Worm (Caenorhabditis elegans): Measurements from ENCODE around the gene srh-170.

srh-170 gene

DNA sequence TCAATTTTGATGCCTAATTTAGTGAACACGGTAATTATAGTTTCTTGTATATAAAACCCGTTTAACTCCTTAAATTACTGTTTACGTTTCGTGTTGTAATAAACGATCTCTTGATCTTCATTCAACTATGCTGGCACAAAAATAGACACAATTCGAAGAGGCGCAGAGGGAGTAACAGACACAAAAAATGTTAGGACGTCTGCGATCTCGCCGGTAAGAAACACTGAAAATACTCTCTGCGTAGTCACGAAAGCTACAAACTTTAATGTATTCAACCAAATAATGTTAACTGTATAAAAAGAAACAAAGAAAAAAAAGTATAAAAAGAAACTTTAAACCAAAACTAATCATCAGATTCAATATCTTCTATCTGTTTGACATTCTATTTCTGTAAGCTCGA lies 7.8 kb downstream of the srh-170 start, which contains the start of gene dhs-23:
TSS of gene dhs-23 (plus strand) at position 363 of the 400 bp plus-strand sequence.
- TF ChIP-seq elt-4 (tag; optimal IDR thresholded peaks at IDR 0.05) (no peak), ceh-14 (tag; optimal IDR thresholded peaks at IDR 0.05) (no peak), C08G9.2 (tag; optimal IDR thresholded peaks at IDR 0.05) (no peak), hlh-15 (tag; optimal IDR thresholded peaks at IDR 0.05) (no peak)

- no peak for TF ChIP-seq ceh-22 (tag; optimal IDR thresholded peaks at IDR 0.05)
- TF ChIP-seq dmd-4 (tag; optimal IDR thresholded peaks at IDR 0.05; ENCODE audit: borderline replicate concordance), result no peak
- TF ChIP-seq sox-2 (GFP tag; IDR thresholded peaks at IDR 0.05), result no peak
- no peak for TF ChIP-seq sdc-2 (tag; optimal IDR thresholded peaks at IDR 0.05)
- TF ChIP-seq ceh-30 (tag; optimal IDR thresholded peaks at IDR 0.05), result no peak
These were observed 8.9 kb downstream of the srh-170 start, which contains the start of gene srh-251 for ce11 chrV:15379817-15380216. srh-251 (minus strand) TSS chrV:15379917.

DNA sequence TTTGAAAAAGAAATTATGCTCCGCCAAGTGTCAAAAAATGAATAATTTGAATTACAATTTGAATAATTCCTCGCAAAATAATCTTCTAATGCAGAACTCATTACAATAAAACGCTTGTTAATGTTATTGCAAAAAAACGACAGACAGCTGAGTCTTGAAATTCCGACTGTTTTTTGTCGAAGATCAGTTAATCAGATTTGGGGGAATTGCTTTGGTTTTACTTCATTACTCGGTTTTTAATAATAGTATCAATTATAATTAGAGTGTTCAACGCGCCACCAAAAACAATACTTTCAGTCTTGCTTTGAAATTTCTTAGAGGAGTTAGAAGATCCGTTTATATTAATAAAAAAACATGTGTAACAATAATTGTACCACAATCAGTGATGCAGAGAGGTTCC lies 10.8 kb downstream of the srh-170 start, which contains the start of gene srh-122:
TSS of gene srh-122 (minus strand) at position 101 of the 400 bp plus-strand sequence.
- TF ChIP-seq pat-9 (tag; optimal IDR thresholded peaks at IDR 0.05), result no peak
- TF ChIP-seq fax-1 (tag; optimal IDR thresholded peaks at IDR 0.05), result no peak
- TF ChIP-seq pha-2 (tag; optimal IDR thresholded peaks at IDR 0.05), result no peak
- TF ChIP-seq ama-1 (optimal IDR thresholded peaks at IDR 0.05), result no peak
- TF ChIP-seq unc-55 (GFP tag; optimal IDR thresholded peaks at IDR 0.05), result no peak
- TF ChIP-seq pros-1 (tag; optimal IDR thresholded peaks at IDR 0.05), result no peak
- no peak for TF ChIP-seq madf-2 (tag; optimal IDR thresholded peaks at IDR 0.05)
- TF ChIP-seq T23F11.4 (GFP tag; optimal IDR thresholded peaks at IDR 0.05), result no peak
- no peak for TF ChIP-seq C08G9.2 (tag; optimal IDR thresholded peaks at IDR 0.05)
- no peak for TF ChIP-seq pqm-1 (tag; optimal IDR thresholded peaks at IDR 0.05)
- no peak for TF ChIP-seq tbx-2 (tag; optimal IDR thresholded peaks at IDR 0.05)
- no peak for TF ChIP-seq fkh-10 (GFP tag; optimal IDR thresholded peaks at IDR 0.05)
- no peak for TF ChIP-seq ceh-18 (tag; optimal IDR thresholded peaks at IDR 0.05)
- no peak for TF ChIP-seq elt-2 (tag; optimal IDR thresholded peaks at IDR 0.05)
- no peak for TF ChIP-seq che-1 (tag; optimal IDR thresholded peaks at IDR 0.05)
- TF ChIP-seq nfya-1 (tag; optimal IDR thresholded peaks at IDR 0.05), result no peak
- no peak for TF ChIP-seq dve-1 (tag; optimal IDR thresholded peaks at IDR 0.05)
- TF ChIP-seq sox-4 (tag; optimal IDR thresholded peaks at IDR 0.05), result no peak
- no peak for TF ChIP-seq eyg-1 (tag; optimal IDR thresholded peaks at IDR 0.05)
- TF ChIP-seq C38D4.7 (GFP tag; optimal IDR thresholded peaks at IDR 0.05), result no peak

DNA sequence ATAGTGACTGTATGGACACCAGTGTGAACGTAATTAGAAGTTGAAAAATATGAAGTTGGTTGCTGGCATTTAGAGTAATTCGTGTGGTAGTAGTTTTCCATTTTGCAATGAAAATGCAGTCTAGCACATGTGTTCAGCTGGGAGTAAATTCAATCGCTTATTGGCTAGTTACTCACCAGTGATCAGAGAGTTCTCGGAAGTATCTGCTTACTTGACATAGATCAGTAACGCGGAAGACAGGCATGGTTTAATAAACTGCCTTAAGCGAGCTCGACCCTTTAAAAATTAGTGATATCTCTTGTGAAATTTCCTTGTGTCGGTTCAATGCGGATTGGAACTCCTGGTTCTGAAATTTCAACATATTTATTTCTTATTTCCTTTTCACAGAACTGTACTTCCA lies 12.4 kb downstream of the srh-170 start, which contains the start of gene srh-52:
TSS of gene srh-52 (minus strand) at position 101 of the 400 bp plus-strand sequence.
- no peak for TF ChIP-seq pqm-1 (tag; optimal IDR thresholded peaks at IDR 0.05)
- TF ChIP-seq pros-1 (tag; optimal IDR thresholded peaks at IDR 0.05), result no peak
- no peak for TF ChIP-seq hlh-13 (GFP tag; optimal IDR thresholded peaks at IDR 0.05)
- TF ChIP-seq ceh-31 (tag; optimal IDR thresholded peaks at IDR 0.05), result no peak
- TF ChIP-seq ceh-2 (tag; optimal IDR thresholded peaks at IDR 0.05), result no peak
- no peak for TF ChIP-seq ceh-9 (tag; optimal IDR thresholded peaks at IDR 0.05)
- TF ChIP-seq tbx-7 (tag; optimal IDR thresholded peaks at IDR 0.05), result no peak
- TF ChIP-seq ceh-45 (GFP tag; IDR thresholded peaks at IDR 0.05), result no peak
- no peak for TF ChIP-seq K09A11.1 (tag; optimal IDR thresholded peaks at IDR 0.05; ENCODE audit: insufficient read depth)
- TF ChIP-seq odd-2 (tag; optimal IDR thresholded peaks at IDR 0.05), result no peak
- TF ChIP-seq sox-2 (GFP tag; IDR thresholded peaks at IDR 0.05), result no peak
- no peak for TF ChIP-seq pha-4 (tag; optimal IDR thresholded peaks at IDR 0.05)
- TF ChIP-seq elt-4 (tag; optimal IDR thresholded peaks at IDR 0.05), result no peak
- TF ChIP-seq ceh-24 (tag; optimal IDR thresholded peaks at IDR 0.05), result no peak
- no peak for TF ChIP-seq C38D4.7 (GFP tag; optimal IDR thresholded peaks at IDR 0.05)
- no peak for TF ChIP-seq unc-3 (GFP tag; conservative IDR thresholded peaks at IDR 0.05)
- no peak for TF ChIP-seq unc-3 (tag; optimal IDR thresholded peaks at IDR 0.05)
